Worm (Caenorhabditis elegans) whole organism, dauer: ENCODE measurements around the gene Y59H11AM.1.

Experiments
- unc-62 ChIP-seq: sonication (generic microtip); optimal IDR thresholded peaks from 2 replicates; lab custom pipeline; 2017; ENCODE audit warnings: missing biosample characterization, missing genetic modification reagents, missing genetic modification characterization

The Y59H11AM.1 gene

DNA sequence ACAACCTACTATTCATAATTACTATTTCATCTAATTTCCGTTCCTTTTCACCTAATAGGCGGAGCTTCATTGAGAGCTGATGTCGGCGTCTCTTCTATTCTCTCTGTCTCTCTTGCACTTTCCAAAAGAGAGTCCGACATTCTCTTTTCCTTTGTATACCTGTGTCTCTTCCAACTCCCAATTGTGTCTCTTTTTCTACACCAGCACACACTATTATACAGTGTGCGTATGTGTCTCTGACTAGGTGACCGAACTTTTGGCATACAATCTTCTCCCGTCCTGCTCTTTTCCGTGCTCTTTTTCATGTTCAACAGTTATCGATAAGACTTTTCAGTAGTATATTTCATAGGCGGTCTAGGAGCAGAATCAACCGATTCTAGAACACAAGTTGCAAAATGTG lies 31.0 kb upstream of the Y59H11AM.1 start:
- no peak for TF ChIP-seq unc-62 (GFP tag; lab: Kevin White, UChicago)

DNA sequence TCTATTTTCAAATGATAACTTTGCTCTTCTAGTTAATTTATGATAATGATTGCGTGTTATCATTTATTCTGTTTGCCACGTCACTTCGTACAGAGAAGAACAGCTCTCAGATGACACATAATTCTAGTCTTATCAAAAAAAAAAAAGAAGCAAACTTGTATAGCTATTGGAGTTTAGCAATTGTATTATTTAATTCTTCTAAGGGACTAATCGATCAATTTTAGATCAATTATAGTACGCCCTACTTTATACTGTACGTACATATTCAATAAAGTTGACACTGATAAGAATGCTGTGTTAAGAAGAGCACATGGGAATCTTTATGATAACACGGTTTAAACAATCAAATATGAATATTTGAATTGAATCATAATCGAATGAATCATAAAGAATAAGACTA lies 29.0 kb upstream of the Y59H11AM.1 start:
- TF ChIP-seq unc-62 (GFP tag; lab: Kevin White, UChicago) = no peak

DNA sequence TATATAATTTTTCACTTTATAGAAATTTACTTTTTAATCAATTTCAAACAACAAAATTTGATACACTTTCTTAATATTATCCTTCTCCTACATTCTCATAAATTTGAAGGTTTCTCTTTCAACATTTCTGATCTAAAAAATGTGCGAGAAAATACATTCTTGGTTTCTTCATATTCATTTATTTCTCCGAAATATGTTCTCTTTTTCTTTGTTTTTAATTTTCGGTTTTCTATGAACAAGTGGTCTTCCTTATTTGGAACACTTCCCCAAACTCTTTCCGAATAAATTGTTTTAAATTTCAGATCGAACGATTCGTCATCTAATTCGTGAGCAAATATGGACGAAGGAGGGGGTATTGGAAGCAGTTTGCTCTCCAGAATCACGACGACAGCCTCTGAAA lies 12.1 kb upstream of the Y59H11AM.1 start, which contains the start of gene npr-22:
npr-22 (plus strand) TSS at position 301 of the 400 bp plus-strand sequence.
- TF ChIP-seq unc-62 (GFP tag; lab: Kevin White, UChicago) = no peak

DNA sequence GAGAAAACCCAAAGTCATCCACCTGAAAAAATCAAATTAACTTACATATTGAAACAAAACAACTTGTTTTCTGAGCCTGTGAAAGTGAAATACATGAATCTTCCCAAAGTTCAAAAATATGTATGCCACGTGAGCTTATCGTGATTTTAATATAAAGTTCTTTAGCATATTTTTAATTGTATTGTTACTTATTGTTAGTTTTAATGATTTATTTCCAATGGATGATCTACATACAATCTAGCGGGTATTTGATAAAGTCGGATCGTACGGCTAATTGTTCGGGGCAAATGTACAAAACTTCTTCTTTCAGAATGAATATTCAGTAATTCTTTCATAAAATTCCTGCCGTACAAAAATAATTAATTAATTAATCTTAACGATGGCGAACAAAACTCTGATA lies 985 bp upstream of the Y59H11AM.1 start, which contains the start of gene Y59H11AM.4:
Y59H11AM.4 (minus strand) TSS at position 101 of the 400 bp plus-strand sequence.
- no peak for TF ChIP-seq unc-62 (GFP tag; lab: Kevin White, UChicago)

DNA sequence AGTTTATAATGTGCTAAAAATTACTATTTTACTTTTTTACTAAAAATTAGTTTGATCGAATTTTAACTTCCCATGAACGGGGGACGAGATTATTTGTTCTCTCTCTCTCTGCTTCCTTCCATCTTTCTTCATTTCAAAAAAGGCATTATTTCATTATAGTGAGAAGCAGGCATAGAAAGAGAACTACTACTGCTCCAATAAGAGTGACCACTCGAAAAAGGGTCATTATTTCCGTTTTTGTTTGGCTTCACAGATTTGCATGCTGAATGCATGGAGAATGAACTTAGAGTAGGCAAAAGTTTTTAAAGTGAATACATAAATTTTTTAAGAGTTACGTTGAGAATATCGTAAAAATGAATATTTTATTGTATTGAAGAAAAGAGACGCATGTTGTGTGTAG lies 519 bp upstream of the Y59H11AM.1 start:
- TF ChIP-seq unc-62 (GFP tag; lab: Kevin White, UChicago) = no peak

DNA sequence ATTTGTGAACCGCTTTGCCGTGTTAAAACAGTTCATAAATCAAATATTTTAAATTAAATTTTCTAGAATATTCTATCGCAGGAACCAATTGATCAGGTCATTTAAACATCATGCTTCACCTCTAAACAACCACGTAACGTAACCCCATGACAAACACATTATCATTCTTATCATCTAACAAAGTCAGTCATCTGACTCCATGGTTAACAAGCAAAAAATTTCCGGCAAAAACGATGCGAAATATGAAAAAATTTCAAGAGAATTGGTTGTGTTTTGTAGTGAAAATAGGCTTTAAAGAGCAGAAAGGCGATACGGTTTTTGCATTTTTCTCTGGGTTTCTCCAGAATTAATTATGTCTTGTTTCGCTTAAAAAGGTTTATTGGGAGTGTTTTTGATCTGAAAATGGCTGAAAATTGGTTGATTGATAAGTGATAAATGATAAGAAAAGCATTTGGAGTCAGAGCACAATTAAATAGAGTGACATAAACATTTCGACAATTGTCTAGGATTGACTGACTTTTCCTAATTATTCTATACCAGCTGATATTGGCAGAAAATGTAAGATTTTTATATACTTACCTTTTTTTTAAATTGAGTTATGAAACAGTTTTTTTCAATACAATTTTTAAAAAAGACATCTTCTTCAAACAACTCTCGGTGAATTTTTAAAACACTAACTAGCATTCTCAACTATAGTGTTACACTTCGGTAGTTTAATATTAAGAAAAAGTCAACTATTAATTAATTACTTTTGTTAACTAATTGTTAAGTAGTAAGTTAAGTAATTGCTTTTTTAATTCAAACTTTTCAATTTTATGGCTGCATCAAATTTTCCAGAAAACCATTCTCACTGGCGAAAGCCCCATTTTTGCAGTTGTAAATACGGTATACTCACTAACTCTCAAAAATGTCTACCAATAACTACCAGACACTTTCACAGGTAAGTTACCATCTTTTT lies 14.1 kb downstream of the Y59H11AM.1 start, which contains the start of gene catp-7:
catp-7 (plus strand) TSS at position 908 of the 958 bp plus-strand sequence.
- no peak for TF ChIP-seq unc-62 (GFP tag; lab: Kevin White, UChicago)

DNA sequence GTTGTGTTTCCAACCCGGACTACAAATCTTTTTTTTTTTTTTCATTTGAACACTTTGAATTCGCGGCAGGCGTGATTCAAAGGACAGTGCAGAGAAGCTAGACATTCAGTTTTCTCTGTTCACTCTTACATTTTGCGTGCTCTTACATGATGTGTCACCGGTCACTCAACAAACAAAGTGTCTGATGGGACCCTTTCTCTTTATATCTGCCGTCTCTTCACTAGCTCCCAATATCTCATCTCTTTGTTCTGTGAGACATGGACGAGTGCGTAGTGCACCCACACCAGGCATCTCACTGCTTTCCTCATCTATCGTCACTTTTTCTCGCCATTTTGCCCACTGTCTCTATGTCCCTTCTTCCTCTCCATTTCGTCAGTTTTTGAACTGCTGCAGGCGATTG lies 15.8 kb downstream of the Y59H11AM.1 start:
- TF ChIP-seq unc-62 (GFP tag; lab: Kevin White, UChicago) = no peak

DNA sequence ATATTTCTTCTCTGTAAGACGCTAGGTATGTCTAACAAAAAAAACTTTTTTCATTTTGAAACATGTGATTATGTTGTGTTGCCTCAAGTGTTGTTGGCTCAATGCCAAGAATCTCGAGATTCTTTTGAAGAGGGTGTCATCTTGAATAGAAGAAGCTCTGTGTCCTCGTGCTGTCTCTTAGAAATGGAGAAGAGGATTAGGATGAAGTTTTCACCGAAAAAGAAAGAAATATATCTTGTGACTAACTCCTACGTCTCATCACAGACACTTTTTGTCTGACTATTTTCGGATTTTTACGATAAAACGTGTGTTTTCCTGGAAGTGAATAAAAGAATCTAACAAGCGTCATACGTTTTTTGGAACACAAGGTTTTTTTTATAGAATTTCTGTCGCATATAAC lies 16.4 kb downstream of the Y59H11AM.1 start:
- TF ChIP-seq unc-62 (GFP tag; lab: Kevin White, UChicago) = no peak

DNA sequence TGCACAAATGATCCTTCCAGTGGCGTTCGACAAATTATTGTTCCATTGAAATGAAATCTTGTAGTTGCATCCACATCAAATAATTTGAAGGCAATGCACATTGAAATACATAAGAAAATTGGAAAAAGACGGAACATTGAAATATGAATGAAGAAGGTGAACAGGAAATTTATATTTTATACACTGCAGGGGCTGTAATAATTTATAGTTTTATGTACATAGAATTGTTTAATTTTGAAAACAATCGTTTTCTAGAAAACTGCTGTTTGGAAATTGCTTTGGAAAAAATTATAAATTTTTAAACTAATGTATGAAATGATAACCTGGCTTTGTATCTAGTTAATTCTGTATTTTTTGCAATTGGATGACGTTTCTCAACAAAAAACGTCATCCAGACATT lies 24.1 kb downstream of the Y59H11AM.1 start, which contains the start of gene Y59H11AR.3:
Y59H11AR.3 (minus strand) TSS at position 101 of the 400 bp plus-strand sequence.
- no peak for TF ChIP-seq unc-62 (GFP tag; lab: Kevin White, UChicago)

DNA sequence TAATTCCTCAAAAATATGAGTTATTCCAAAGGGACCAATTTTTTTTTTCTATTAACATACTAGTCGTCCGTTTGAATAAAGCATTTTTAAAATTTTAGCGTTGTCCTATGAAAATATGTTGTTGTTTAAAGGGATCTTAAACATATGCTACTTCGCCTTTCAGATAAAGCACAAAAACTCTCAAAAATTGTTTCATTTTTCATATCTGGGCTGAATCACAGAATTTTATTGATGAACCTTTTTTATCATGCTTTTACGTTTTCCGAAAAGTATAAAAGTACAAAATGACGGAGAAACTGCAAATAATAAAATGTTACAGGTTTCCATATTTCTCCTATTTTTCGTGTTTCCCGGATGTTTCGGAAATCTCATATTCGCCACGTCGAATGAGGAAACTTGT lies 24.5 kb downstream of the Y59H11AM.1 start, which contains the start of gene clec-181:
clec-181 (plus strand) TSS at position 301 of the 400 bp plus-strand sequence.
- TF ChIP-seq unc-62 (GFP tag; lab: Kevin White, UChicago) = no peak

DNA sequence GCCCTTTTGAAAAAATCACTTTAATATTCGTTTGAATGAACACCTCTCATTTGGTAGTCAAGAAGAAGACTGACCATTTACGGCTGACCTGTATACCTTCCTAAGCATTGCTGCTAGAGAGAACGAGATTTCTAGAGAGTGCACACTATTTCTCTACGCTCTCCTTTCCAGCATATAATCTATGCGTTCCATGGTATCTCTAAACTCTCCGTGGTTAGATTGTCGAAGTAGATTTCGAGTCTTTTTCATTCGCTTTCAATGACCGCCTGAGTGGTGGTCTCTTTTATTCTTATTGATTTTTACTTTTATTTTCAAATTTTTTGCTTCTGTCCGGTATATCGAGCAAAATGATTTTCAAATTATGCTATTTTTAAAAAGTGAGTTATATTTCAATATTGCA lies 26.3 kb downstream of the Y59H11AM.1 start:
- TF ChIP-seq unc-62 (GFP tag; lab: Kevin White, UChicago) = no peak

DNA sequence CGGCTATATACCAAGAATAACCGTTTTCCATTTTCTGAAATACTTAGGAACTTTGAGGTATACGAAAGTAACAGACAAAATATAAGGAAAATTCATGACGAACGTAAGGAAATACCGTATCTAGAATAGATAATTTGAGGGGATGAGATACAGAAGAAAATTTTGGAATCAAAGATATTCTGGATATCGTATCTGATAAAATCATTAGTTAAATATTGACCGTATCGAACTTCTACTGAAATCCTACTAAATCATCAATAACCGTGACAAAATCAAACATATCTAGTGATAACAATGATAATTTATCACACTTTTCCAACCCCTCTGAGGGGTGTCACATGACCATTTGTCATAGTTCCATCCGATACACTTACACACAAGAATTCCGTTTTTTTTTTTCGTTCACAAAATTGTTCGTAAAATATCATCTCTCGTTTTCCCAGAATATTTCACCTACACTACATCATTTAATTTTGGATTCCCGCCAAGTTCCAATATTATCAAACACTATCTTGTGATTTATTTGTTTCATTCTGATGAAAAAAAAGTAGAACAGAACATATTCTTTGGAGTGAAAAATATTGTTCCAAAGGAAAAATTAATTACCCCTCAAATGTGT lies 29.6 kb downstream of the Y59H11AM.1 start, which contains the start of gene Y59H11AR.4:
Y59H11AR.4 (minus strand) TSS at position 51 of the 619 bp plus-strand sequence.
- TF ChIP-seq unc-62 (GFP tag; lab: Kevin White, UChicago) = no peak

DNA sequence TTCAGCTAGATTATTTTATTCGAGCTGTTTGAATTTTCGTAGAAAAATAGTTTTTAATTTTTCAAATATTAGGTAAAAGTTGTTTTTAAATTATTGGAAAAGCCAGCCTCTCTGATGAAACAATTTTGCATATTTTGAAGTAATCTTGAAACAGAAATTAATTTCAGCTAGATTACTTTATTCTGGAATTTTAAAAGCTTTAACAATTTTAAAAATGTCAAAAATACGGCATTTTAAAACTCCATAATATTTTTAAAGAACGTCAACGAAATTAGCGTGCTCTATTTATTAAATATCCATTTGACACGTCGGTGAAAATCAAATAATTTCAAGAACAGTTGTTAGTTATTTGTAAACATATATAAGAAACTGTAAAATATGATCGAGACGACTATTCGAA lies 31.6 kb downstream of the Y59H11AM.1 start, which contains the start of gene Y59H11AR.10:
Y59H11AR.10 (plus strand) TSS at position 301 of the 400 bp plus-strand sequence.
- TF ChIP-seq unc-62 (GFP tag; lab: Kevin White, UChicago) = no peak

DNA sequence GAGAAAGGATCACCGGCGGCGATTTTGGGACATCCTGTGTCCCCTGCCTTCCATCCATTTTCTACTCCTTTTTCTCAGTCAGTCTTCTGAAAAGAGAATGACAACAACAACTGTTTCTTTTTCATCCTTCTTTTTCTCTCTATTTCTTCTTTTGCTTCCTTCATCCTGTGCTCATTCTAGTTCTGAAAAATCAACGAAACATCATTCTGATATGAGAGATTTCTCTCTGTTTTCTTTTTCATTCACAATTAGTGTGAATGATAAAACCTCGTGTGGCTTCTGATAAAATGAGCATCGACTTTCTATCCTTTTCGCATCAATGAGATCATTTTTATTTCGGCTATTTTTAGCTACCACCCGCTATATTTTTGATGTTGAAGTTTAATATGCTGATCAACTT lies 34.0 kb downstream of the Y59H11AM.1 start:
- TF ChIP-seq unc-62 (GFP tag; lab: Kevin White, UChicago) = no peak

DNA sequence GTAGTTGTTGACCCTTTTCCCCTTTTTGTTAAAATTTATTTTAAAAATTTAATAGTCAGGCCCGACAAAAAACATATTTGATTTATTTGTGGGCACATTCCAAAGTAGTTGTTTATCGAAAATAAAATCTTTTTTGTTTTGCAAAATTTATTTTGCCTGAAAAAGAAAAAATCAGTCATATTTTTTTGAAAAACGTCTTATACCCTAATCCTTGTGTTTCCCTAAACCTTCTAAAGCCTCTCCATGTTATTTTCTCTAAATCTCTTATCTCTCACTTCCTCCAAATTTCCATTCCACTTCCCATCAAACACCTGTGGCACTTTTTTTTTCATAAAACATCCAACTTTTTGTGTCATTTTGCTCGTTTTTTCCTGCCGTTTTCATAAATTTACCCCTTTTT lies 37.0 kb downstream of the Y59H11AM.1 start:
- no peak for TF ChIP-seq unc-62 (GFP tag; lab: Kevin White, UChicago)

DNA sequence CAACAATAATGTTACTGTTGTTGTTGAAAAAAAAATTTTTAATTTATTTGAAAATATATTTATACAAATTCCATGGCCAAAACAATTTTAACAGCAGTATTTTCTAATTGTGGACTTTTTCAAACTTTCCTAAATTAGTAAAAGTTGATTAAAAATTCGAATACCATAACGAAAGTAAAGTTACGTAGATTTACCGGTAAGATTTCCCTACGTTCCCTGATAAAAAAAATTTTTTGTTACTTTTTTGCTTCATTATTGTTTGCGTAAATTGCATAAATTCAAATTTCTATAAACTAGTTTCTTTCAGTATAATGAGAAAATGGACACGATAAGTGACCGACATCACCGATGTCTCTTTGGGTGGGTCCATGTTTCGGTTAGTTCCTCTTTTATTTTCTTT lies 37.7 kb downstream of the Y59H11AM.1 start, which contains the start of gene F42A9.6:
F42A9.6 (plus strand) TSS at position 301 of the 400 bp plus-strand sequence.
- no peak for TF ChIP-seq unc-62 (GFP tag; lab: Kevin White, UChicago)
